Fruit fly (Drosophila melanogaster) whole organism, embryonic: Measurements from ENCODE around the gene CG4218.

Experiments
- Ada2b ChIP-seq: fragments of 200-800 bp; sonication (Bioruptor generic); IDR thresholded peaks from 2 replicates; pipeline ENCODE4 v1.3.6; 2022; ENCODE audit warnings: missing biosample characterization, missing genetic modification characterization
- CG10274 ChIP-seq: fragments of 200-800 bp; sonication (Bioruptor generic); optimal IDR thresholded peaks from 3 replicates; lab custom pipeline; 2017; ENCODE audit warnings: missing biosample characterization, mild to moderate bottlenecking, missing genetic modification characterization
- CG11085 ChIP-seq: fragments of 200-800 bp; sonication (Bioruptor generic); IDR thresholded peaks from 2 replicates; pipeline ENCODE4 v1.3.6; 2022; ENCODE audit warnings: missing biosample characterization, missing genetic modification characterization
- CG11398 ChIP-seq: fragments of 200-800 bp; sonication (Bioruptor generic); optimal IDR thresholded peaks from 2 replicates; lab custom pipeline; 2016; ENCODE audit warnings: missing biosample characterization, missing genetic modification characterization
- CG13296 ChIP-seq: fragments of 200-800 bp; sonication (Bioruptor generic); optimal IDR thresholded peaks from 3 replicates; lab custom pipeline; 2018; ENCODE audit warnings: missing biosample characterization, mild to moderate bottlenecking, missing genetic modification characterization
- CG13894 ChIP-seq: fragments of 200-800 bp; sonication (Bioruptor generic); optimal IDR thresholded peaks from 3 replicates; lab custom pipeline; 2018; ENCODE audit warnings: missing biosample characterization, mild to moderate bottlenecking, missing genetic modification characterization, moderate library complexity
- CG14667 ChIP-seq: fragments of 200-800 bp; sonication (Bioruptor generic); IDR thresholded peaks from 2 replicates; pipeline ENCODE4 v1.3.6; 2022; ENCODE audit warnings: missing biosample characterization, missing genetic modification characterization
- CG14710 ChIP-seq: fragments of 200-800 bp; sonication (Bioruptor generic); optimal IDR thresholded peaks from 3 replicates; lab custom pipeline; 2019; ENCODE audit warnings: missing biosample characterization, mild to moderate bottlenecking, missing genetic modification characterization, moderate library complexity
- CG14860 ChIP-seq: fragments of 200-800 bp; sonication (Bioruptor generic); IDR thresholded peaks from 3 replicates; pipeline ENCODE4 v1.3.6; 2022; ENCODE audit warnings: missing biosample characterization, missing genetic modification characterization; ENCODE audit not compliant: partially characterized antibody
- CG15073 ChIP-seq: fragments of 200-800 bp; sonication (Bioruptor generic); optimal IDR thresholded peaks from 2 replicates; lab custom pipeline; 2016; ENCODE audit warnings: missing biosample characterization, missing genetic modification characterization
- CG1529 ChIP-seq: fragments of 200-800 bp; sonication (Bioruptor generic); optimal IDR thresholded peaks from 3 replicates; lab custom pipeline; 2018; ENCODE audit warnings: missing biosample characterization, missing genetic modification characterization
- CG15514 ChIP-seq: fragments of 200-800 bp; sonication (Bioruptor generic); optimal IDR thresholded peaks from 3 replicates; lab custom pipeline; 2017; ENCODE audit warnings: missing biosample characterization, missing genetic modification characterization, mild to moderate bottlenecking, moderate library complexity, missing genetic modification reagents
- CG1832 ChIP-seq: fragments of 200-800 bp; sonication (Bioruptor generic); optimal IDR thresholded peaks from 2 replicates; lab custom pipeline; 2017; ENCODE audit warnings: missing biosample characterization, mild to moderate bottlenecking, missing genetic modification characterization, inconsistent platforms
- CG18764 ChIP-seq: fragments of 200-800 bp; sonication (Bioruptor generic); optimal IDR thresholded peaks from 3 replicates; lab custom pipeline; 2016; ENCODE audit warnings: missing biosample characterization, missing genetic modification characterization
- CG2116 ChIP-seq: fragments of 200-800 bp; sonication (Bioruptor generic); optimal IDR thresholded peaks from 3 replicates; lab custom pipeline; 2018; ENCODE audit warnings: missing biosample characterization, mild to moderate bottlenecking, missing genetic modification characterization
- CG2678 ChIP-seq: fragments of 200-800 bp; sonication (Bioruptor generic); optimal IDR thresholded peaks from 3 replicates; lab custom pipeline; 2019; ENCODE audit warnings: missing biosample characterization, mild to moderate bottlenecking, missing genetic modification characterization, moderate library complexity
- CG3065 ChIP-seq: fragments of 200-800 bp; sonication (Bioruptor generic); optimal IDR thresholded peaks from 2 replicates; lab custom pipeline; 2016; ENCODE audit warnings: missing biosample characterization, missing genetic modification characterization
- CG33557 ChIP-seq: fragments of 200-800 bp; sonication (Bioruptor generic); optimal IDR thresholded peaks from 2 replicates; lab custom pipeline; 2019; ENCODE audit warnings: missing biosample characterization, mild to moderate bottlenecking, missing genetic modification characterization, moderate library complexity
- CG4404 ChIP-seq: fragments of 200-800 bp; sonication (Bioruptor generic); IDR thresholded peaks from 2 replicates; pipeline ENCODE4 v1.3.6; 2022; ENCODE audit warnings: missing biosample characterization, missing genetic modification characterization
- CG4730 ChIP-seq: fragments of 200-800 bp; sonication (Bioruptor generic); IDR thresholded peaks from 2 replicates; pipeline ENCODE4 v1.3.6; 2022; ENCODE audit warnings: missing biosample characterization, missing genetic modification characterization
- CG4820 ChIP-seq: fragments of 200-800 bp; sonication (Bioruptor generic); optimal IDR thresholded peaks from 3 replicates; lab custom pipeline; 2016; ENCODE audit warnings: missing biosample characterization, missing genetic modification characterization
- CG6813 ChIP-seq: fragments of 200-800 bp; sonication (Bioruptor generic); optimal IDR thresholded peaks from 2 replicates; lab custom pipeline; 2017; ENCODE audit warnings: missing biosample characterization, missing genetic modification characterization, mild to moderate bottlenecking, moderate library complexity, missing genetic modification reagents
- CG7928 ChIP-seq: fragments of 200-800 bp; sonication (Bioruptor generic); optimal IDR thresholded peaks from 2 replicates; lab custom pipeline; 2017; ENCODE audit warnings: missing biosample characterization, mild to moderate bottlenecking, missing genetic modification characterization
- CG7963 ChIP-seq: fragments of 200-800 bp; sonication (Bioruptor generic); IDR thresholded peaks from 3 replicates; pipeline ENCODE4 v1.3.6; 2022; ENCODE audit warnings: missing biosample characterization, missing genetic modification characterization; ENCODE audit not compliant: partially characterized antibody
- CG9876 ChIP-seq: fragments of 200-800 bp; sonication (Bioruptor generic); optimal IDR thresholded peaks from 2 replicates; lab custom pipeline; 2016; ENCODE audit warnings: missing biosample characterization, missing genetic modification characterization
- HLHmδ ChIP-seq: fragments of 200-800 bp; sonication (Bioruptor generic); optimal IDR thresholded peaks from 2 replicates; lab custom pipeline; 2018; ENCODE audit warnings: missing biosample characterization, mild to moderate bottlenecking, missing genetic modification characterization, moderate library complexity
- Hr3 ChIP-seq: fragments of 200-800 bp; sonication (Bioruptor generic); optimal IDR thresholded peaks from 3 replicates; lab custom pipeline; 2016; ENCODE audit warnings: missing biosample characterization, missing genetic modification characterization
- Lhr ChIP-seq: fragments of 200-800 bp; sonication (Bioruptor generic); optimal IDR thresholded peaks from 3 replicates; lab custom pipeline; 2017; ENCODE audit warnings: mild to moderate bottlenecking, missing biosample characterization, missing genetic modification reagents, missing genetic modification characterization
- NC2β ChIP-seq: fragments of 200-800 bp; sonication (Bioruptor generic); optimal IDR thresholded peaks from 2 replicates; lab custom pipeline; 2016; ENCODE audit warnings: missing biosample characterization, missing genetic modification characterization
- Oli ChIP-seq: fragments of 200-800 bp; sonication (Bioruptor generic); optimal IDR thresholded peaks from 2 replicates; lab custom pipeline; 2018; ENCODE audit warnings: missing biosample characterization, mild to moderate bottlenecking, missing genetic modification characterization, moderate library complexity
- Poxn ChIP-seq: fragments of 200-800 bp; sonication (Bioruptor generic); IDR thresholded peaks from 2 replicates; pipeline ENCODE4 v1.3.6; 2022; ENCODE audit warnings: missing biosample characterization, missing genetic modification characterization
- Ravus ChIP-seq: fragments of 200-800 bp; sonication (Bioruptor generic); IDR thresholded peaks from 2 replicates; pipeline ENCODE4 v1.3.6; 2022; ENCODE audit warnings: missing biosample characterization, missing genetic modification characterization
- Rx ChIP-seq: fragments of 200-800 bp; sonication (Bioruptor generic); IDR thresholded peaks from 2 replicates; pipeline ENCODE4 v1.3.6; 2022; ENCODE audit warnings: missing biosample characterization, missing genetic modification characterization
- Sin3A ChIP-seq: fragments of >200 bp; optimal IDR thresholded peaks from 2 replicates; lab custom pipeline; 2018
- Stat92E ChIP-seq, 3 experiments: fragments of >200 bp in 2 of 3; fragments of 200-800 bp in 1 of 3; sonication (Bioruptor generic) in 1 of 3; optimal IDR thresholded peaks; 2 replicates each; lab custom pipeline; 2017 to 2019; ENCODE audit warnings: missing biosample characterization in 3 of 3, missing genetic modification characterization in 3 of 3, mild to moderate bottlenecking in 1 of 3, moderate library complexity in 1 of 3
- ac ChIP-seq: fragments of 200-800 bp; sonication (Bioruptor generic); optimal IDR thresholded peaks from 3 replicates; lab custom pipeline; 2017; ENCODE audit warnings: missing biosample characterization, mild to moderate bottlenecking, missing genetic modification characterization
- al ChIP-seq: fragments of 200-800 bp; sonication (Bioruptor generic); IDR thresholded peaks from 2 replicates; pipeline ENCODE4 v1.3.6; 2022; ENCODE audit warnings: missing biosample characterization, missing genetic modification characterization
- amos ChIP-seq: fragments of 200-800 bp; sonication (Bioruptor generic); IDR thresholded peaks from 2 replicates; pipeline ENCODE4 v1.3.6; 2022; ENCODE audit warnings: missing biosample characterization, missing genetic modification characterization; ENCODE audit not compliant: partially characterized antibody
- exex ChIP-seq: fragments of 200-800 bp; sonication (Bioruptor generic); optimal IDR thresholded peaks from 4 replicates; lab custom pipeline; 2018; ENCODE audit warnings: missing biosample characterization, mild to moderate bottlenecking, missing genetic modification characterization, moderate library complexity
- fd96Cb ChIP-seq: fragments of 200-800 bp; sonication (Bioruptor generic); optimal IDR thresholded peaks from 2 replicates; lab custom pipeline; 2018; ENCODE audit warnings: missing biosample characterization, mild to moderate bottlenecking, missing genetic modification characterization, moderate library complexity
- hbn ChIP-seq: fragments of 200-800 bp; sonication (Bioruptor generic); IDR thresholded peaks from 2 replicates; pipeline ENCODE4 v1.3.6; 2022; ENCODE audit warnings: missing biosample characterization, missing genetic modification characterization; ENCODE audit not compliant: partially characterized antibody
- jing ChIP-seq: fragments of 200-800 bp; sonication (Bioruptor generic); optimal IDR thresholded peaks from 2 replicates; lab custom pipeline; 2018; ENCODE audit warnings: missing biosample characterization, mild to moderate bottlenecking, missing genetic modification characterization
- onecut ChIP-seq: fragments of 200-800 bp; sonication (Bioruptor generic); IDR thresholded peaks from 2 replicates; pipeline ENCODE4 v1.3.6; 2022; ENCODE audit warnings: missing biosample characterization, missing genetic modification characterization
- run ChIP-seq: fragments of 200-800 bp; sonication (Bioruptor generic); optimal IDR thresholded peaks from 3 replicates; lab custom pipeline; 2018; ENCODE audit warnings: missing biosample characterization, mild to moderate bottlenecking, missing genetic modification characterization
- stc ChIP-seq: fragments of 200-800 bp; sonication (Bioruptor generic); IDR thresholded peaks from 2 replicates; pipeline ENCODE4 v1.3.6; 2022; ENCODE audit warnings: missing biosample characterization, missing genetic modification characterization
- stwl ChIP-seq: fragments of 200-800 bp; sonication (Bioruptor generic); optimal IDR thresholded peaks from 3 replicates; lab custom pipeline; 2018; ENCODE audit warnings: missing biosample characterization, mild to moderate bottlenecking, missing genetic modification characterization, moderate library complexity
- unpg ChIP-seq: fragments of 200-800 bp; sonication (Bioruptor generic); optimal IDR thresholded peaks from 3 replicates; lab custom pipeline; 2018; ENCODE audit warnings: missing biosample characterization, mild to moderate bottlenecking, missing genetic modification characterization, moderate library complexity
- wek ChIP-seq: fragments of 200-800 bp; sonication (Bioruptor generic); optimal IDR thresholded peaks from 3 replicates; lab custom pipeline; 2018; ENCODE audit warnings: missing biosample characterization, mild to moderate bottlenecking, missing genetic modification characterization, moderate library complexity

CG4218 gene

DNA sequence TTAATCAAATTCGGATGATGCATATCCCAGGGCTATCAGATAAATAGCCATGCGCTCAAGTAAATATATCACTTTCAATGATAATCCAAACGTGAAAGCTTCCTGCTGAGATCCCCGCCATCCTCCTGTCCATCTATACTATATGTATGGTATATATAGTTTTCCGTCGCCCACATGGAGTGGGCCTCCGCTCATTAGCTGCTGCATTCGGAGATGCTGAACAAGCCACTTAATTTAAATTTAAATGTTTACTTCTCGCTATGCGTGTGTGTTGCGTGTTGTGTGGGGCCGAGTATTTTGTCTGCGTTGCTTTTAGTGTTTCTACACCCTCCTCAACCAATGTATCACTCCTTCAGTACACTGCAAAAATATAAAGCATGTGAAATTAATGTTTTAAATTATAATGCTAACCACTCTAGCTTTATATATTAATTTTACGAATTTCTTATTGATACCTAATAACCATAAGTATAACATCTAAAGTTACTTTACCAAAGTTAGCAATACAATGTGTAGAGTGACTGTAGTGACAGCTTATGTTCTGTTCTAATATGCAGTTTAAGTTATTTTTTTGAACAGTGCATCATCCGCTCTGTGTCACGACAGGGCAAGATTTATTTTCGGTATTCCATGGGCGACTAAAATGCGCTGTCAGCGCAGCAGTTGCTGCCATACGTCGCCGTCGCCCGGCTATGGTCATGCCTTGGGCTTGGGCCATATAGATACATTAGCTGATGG, 2.1 kb downstream of the CG4218 start (continued):
- TF ChIP-seq Stat92E (GFP tag; optimal IDR thresholded peaks at IDR 0.05; lab: Kevin White, UChicago) (peak in 1 of 3 experiments; percentile 90), CG3065 (peak; percentile 64), hbn (GFP tag; lab: Robert Waterston, UW) (no peak), Oli (peak; percentile 92), CG10274 (GFP tag; lab: Kevin White, UChicago) (peak; percentile 1), Rx (GFP tag; lab: Robert Waterston, UW) (no peak), exex (tag; lab: Kevin White, UChicago) (peak; percentile 32), CG11398 (GFP tag; lab: Kevin White, UChicago) (peak; percentile 55), CG14710 (peak; percentile 95), ac (GFP tag; lab: Kevin White, UChicago) (peak; percentile 75), CG13894 (tag; lab: Kevin White, UChicago) (no peak), CG1832 (GFP tag; lab: Kevin White, UChicago) (no peak), HLHmδ (GFP tag; lab: Kevin White, UChicago) (no peak), jing (GFP tag; lab: Kevin White, UChicago) (peak; percentile 89), CG1529 (GFP tag; lab: Kevin White, UChicago) (peak; percentile 92), CG15073 (GFP tag; lab: Kevin White, UChicago) (peak; percentile 18), Poxn (GFP tag; lab: Robert Waterston, UW) (no peak), amos (no peak), CG2678 (peak; percentile 93), unpg (GFP tag; lab: Kevin White, UChicago) (peak; percentile 94), CG13296 (GFP tag; lab: Kevin White, UChicago) (peak; percentile 63), al (GFP tag; lab: Robert Waterston, UW) (no peak), run (tag; lab: Kevin White, UChicago) (peak; percentile 85), CG6813 (GFP tag; lab: Kevin White, UChicago) (peak; percentile 66), Ada2b (GFP tag; lab: Robert Waterston, UW) (peak; percentile 59), CG14860 (no peak), CG4404 (GFP tag; lab: Robert Waterston, UW) (peak; percentile 69), stc (GFP tag; lab: Robert Waterston, UW) (peak; percentile 84), CG7963 (GFP tag; lab: Robert Waterston, UW) (no peak), NC2β (GFP tag; lab: Kevin White, UChicago) (peak; percentile 83), CG7928 (GFP tag; lab: Kevin White, UChicago) (peak; percentile 16), Sin3A (lab: Kevin White, UChicago) (no peak), stwl (peak; percentile 50), fd96Cb (tag; lab: Kevin White, UChicago) (peak; percentile 95), CG2116 (GFP tag; lab: Kevin White, UChicago) (peak; percentile 58), wek (GFP tag; lab: Kevin White, UChicago) (peak; percentile 48), CG4820 (GFP tag; lab: Kevin White, UChicago) (peak; percentile 88), CG33557 (peak; percentile 94), CG11085 (GFP tag; lab: Robert Waterston, UW) (0 out of 2 replicates have a peak, but pooled peaks have one; percentile 17), CG4730 (0 out of 2 replicates have a peak, but pooled peaks have one; percentile 29), Hr3 (GFP tag; lab: Kevin White, UChicago) (peak; percentile 89), onecut (GFP tag; lab: Robert Waterston, UW) (peak; percentile 72), CG14667 (GFP tag; lab: Robert Waterston, UW) (peak; percentile 73), CG9876 (GFP tag; lab: Kevin White, UChicago) (no peak), CG18764 (peak; percentile 80), CG15514 (GFP tag; lab: Kevin White, UChicago) (peak; percentile 31), Lhr (GFP tag; lab: Kevin White, UChicago) (peak; percentile 74), Ravus (GFP tag; lab: Robert Waterston, UW) (no peak; the same call in 1 of the 2 replicates)
